Worm (Caenorhabditis elegans): Measurements from ENCODE around the gene C04B4.4.

DNA sequence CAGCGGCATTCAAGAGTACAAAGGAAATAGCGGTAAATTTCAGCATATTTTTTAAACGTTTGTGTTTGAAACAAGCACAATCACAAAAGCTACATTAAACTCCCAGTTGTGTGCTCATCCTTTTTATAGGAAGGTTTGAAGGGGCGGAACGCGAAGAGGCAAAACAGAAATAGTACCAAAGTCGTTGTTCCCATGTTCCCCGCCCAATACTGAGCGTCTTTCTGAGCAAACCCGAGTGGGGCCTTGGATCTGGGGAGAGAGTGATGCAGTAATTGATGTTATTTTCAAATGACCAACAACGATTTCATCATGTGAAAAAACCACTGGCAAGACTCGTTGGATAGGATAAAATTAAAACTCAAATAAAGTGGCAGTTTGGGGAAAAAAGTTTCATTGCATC, 50.7 kb downstream of the C04B4.4 start, which contains the start of gene zig-2:
- TF ChIP-seq pqm-1 (tag; optimal IDR thresholded peaks at IDR 0.05) (no peak), ama-1 (optimal IDR thresholded peaks at IDR 0.05) (no peak), egl-27 (tag; optimal IDR thresholded peaks at IDR 0.05) (no peak), ztf-11 (tag; optimal IDR thresholded peaks at IDR 0.05) (no peak), pha-4 (tag; optimal IDR thresholded peaks at IDR 0.05) (no peak), zag-1 (tag; optimal IDR thresholded peaks at IDR 0.05) (no peak), lin-15B (tag; optimal IDR thresholded peaks at IDR 0.05) (no peak), nhr-23 (tag; optimal IDR thresholded peaks at IDR 0.05) (no peak), ceh-28 (tag; optimal IDR thresholded peaks at IDR 0.05) (no peak), skn-1 (tag; optimal IDR thresholded peaks at IDR 0.05) (no peak), nhr-12 (tag; optimal IDR thresholded peaks at IDR 0.05) (no peak), nhr-11 (tag; optimal IDR thresholded peaks at IDR 0.05) (no peak), unc-62 (GFP tag; optimal IDR thresholded peaks at IDR 0.05) (no peak)
